Worm (Caenorhabditis elegans): ENCODE data around the gene F54E2.9.

The F54E2.9 gene

ce11 chrV:2771560-2771959, 42.2 kb downstream of the F54E2.9 start, which contains the start of gene srh-56:
Gene srh-56, plus strand, starts transcription at chrV:2771860.
- no peak for TF ChIP-seq nhr-28 (tag; optimal IDR thresholded peaks at IDR 0.05)
- TF ChIP-seq lin-39 (tag; optimal IDR thresholded peaks at IDR 0.05): no peak
- TF ChIP-seq snpc-4 (tag; optimal IDR thresholded peaks at IDR 0.05): no peak
- no peak for TF ChIP-seq nhr-67 (tag; optimal IDR thresholded peaks at IDR 0.05)
- TF ChIP-seq skn-1 (tag; optimal IDR thresholded peaks at IDR 0.05): no peak
- TF ChIP-seq nhr-43 (tag; optimal IDR thresholded peaks at IDR 0.05; ENCODE audit: poor library complexity, severe bottlenecking): no peak
- TF ChIP-seq egl-27 (tag; optimal IDR thresholded peaks at IDR 0.05): no peak
- no peak for TF ChIP-seq nhr-23 (tag; optimal IDR thresholded peaks at IDR 0.05)
- TF ChIP-seq sea-2 (GFP tag; optimal IDR thresholded peaks at IDR 0.05): no peak
- no peak for TF ChIP-seq jun-1 (tag; optimal IDR thresholded peaks at IDR 0.05)
- TF ChIP-seq nhr-76 (tag; optimal IDR thresholded peaks at IDR 0.05): no peak
- no peak for TF ChIP-seq ZK546.5 (tag; optimal IDR thresholded peaks at IDR 0.05)
- no peak for TF ChIP-seq egl-5 (tag; optimal IDR thresholded peaks at IDR 0.05)
- TF ChIP-seq fkh-10 (GFP tag; optimal IDR thresholded peaks at IDR 0.05): no peak
- TF ChIP-seq pqm-1 (tag; optimal IDR thresholded peaks at IDR 0.05): no peak
- TF ChIP-seq ama-1 (optimal IDR thresholded peaks at IDR 0.05): no peak

DNA sequence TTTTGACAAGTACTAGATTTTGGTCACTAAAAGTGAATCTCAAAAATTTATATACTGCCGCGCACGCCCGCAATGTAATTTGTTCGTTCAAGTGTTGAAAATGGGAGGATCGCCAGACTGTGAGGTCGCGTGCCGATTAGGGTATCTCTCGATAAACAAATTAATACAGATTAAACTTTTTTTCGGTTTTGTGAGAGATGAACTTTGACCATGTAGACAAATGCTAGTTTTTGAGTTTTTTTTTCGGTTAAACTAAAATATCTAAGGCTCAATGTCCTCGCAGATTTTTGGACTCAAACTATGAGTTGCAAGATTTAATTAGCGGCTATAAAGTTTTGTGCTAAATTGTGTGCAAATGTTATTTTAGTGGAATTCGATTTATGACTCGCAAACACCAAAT, 44.0 kb downstream of the F54E2.9 start, which contains the start of gene dhs-15:
Gene dhs-15, minus strand, starts transcription at position 101 of the 400 bp plus-strand sequence.
- TF ChIP-seq mml-1 (tag; optimal IDR thresholded peaks at IDR 0.05) (no peak), ZK546.5 (tag; optimal IDR thresholded peaks at IDR 0.05) (no peak), skn-1 (tag; optimal IDR thresholded peaks at IDR 0.05) (no peak)

ce11 chrV:2767465-2767864, 46.3 kb downstream of the F54E2.9 start, which contains the start of gene R05D8.9:
Gene R05D8.9, minus strand, starts transcription at chrV:2767565.
- TF ChIP-seq hmg-11 (tag; optimal IDR thresholded peaks at IDR 0.05) (no peak), skn-1 (tag; optimal IDR thresholded peaks at IDR 0.05) (no peak), tbx-2 (tag; optimal IDR thresholded peaks at IDR 0.05) (no peak), nhr-11 (tag; optimal IDR thresholded peaks at IDR 0.05) (no peak), lin-39 (tag; optimal IDR thresholded peaks at IDR 0.05) (no peak), ztf-11 (tag; optimal IDR thresholded peaks at IDR 0.05) (no peak), fos-1 (tag; optimal IDR thresholded peaks at IDR 0.05) (no peak), elt-1 (tag; optimal IDR thresholded peaks at IDR 0.05) (no peak), pha-4 (tag; optimal IDR thresholded peaks at IDR 0.05) (no peak), ceh-28 (tag; optimal IDR thresholded peaks at IDR 0.05) (no peak), R02D3.7 (tag; optimal IDR thresholded peaks at IDR 0.05) (no peak), ceh-9 (tag; optimal IDR thresholded peaks at IDR 0.05) (no peak), nhr-28 (tag; optimal IDR thresholded peaks at IDR 0.05) (no peak), ceh-82 (tag; optimal IDR thresholded peaks at IDR 0.05) (no peak), pqm-1 (tag; optimal IDR thresholded peaks at IDR 0.05) (no peak), elt-3 (tag; optimal IDR thresholded peaks at IDR 0.05) (no peak)

ce11 chrV:2765052-2765451, 48.7 kb downstream of the F54E2.9 start, which contains the start of gene dhs-14:
Gene dhs-14, minus strand, starts transcription at chrV:2765200.
- TF ChIP-seq elt-2 (tag; optimal IDR thresholded peaks at IDR 0.05): peak; percentile 74
- TF ChIP-seq daf-12 (tag; optimal IDR thresholded peaks at IDR 0.05): no peak
- no peak for TF ChIP-seq nhr-76 (tag; optimal IDR thresholded peaks at IDR 0.05)
- peak; percentile 82 for TF ChIP-seq pqm-1 (tag; optimal IDR thresholded peaks at IDR 0.05)

- TF ChIP-seq unc-62 (GFP tag; optimal IDR thresholded peaks at IDR 0.05): no peak
- TF ChIP-seq nhr-237 (tag; optimal IDR thresholded peaks at IDR 0.05): no peak
- no peak for TF ChIP-seq ztf-4 (tag; optimal IDR thresholded peaks at IDR 0.05)
- no peak for TF ChIP-seq ceh-28 (tag; optimal IDR thresholded peaks at IDR 0.05)
- TF ChIP-seq ceh-9 (tag; optimal IDR thresholded peaks at IDR 0.05): no peak
- no peak for TF ChIP-seq tbx-2 (tag; optimal IDR thresholded peaks at IDR 0.05)
- no peak for TF ChIP-seq nhr-77 (tag; optimal IDR thresholded peaks at IDR 0.05)
- TF ChIP-seq zag-1 (tag; optimal IDR thresholded peaks at IDR 0.05): no peak
- no peak for TF ChIP-seq aly-2 (tag; optimal IDR thresholded peaks at IDR 0.05)
- no peak for TF ChIP-seq R02D3.7 (tag; optimal IDR thresholded peaks at IDR 0.05)
- no peak for TF ChIP-seq pqm-1 (tag; optimal IDR thresholded peaks at IDR 0.05)
- no peak for TF ChIP-seq nfya-1 (tag; optimal IDR thresholded peaks at IDR 0.05; ENCODE audit: insufficient read depth)
- no peak for TF ChIP-seq nhr-25 (tag; optimal IDR thresholded peaks at IDR 0.05)
- no peak for TF ChIP-seq hmg-11 (tag; optimal IDR thresholded peaks at IDR 0.05)
These were observed 50.7 kb downstream of the F54E2.9 start, which contains the start of gene R05D8.7 for ce11 chrV:2763105-2763504. Gene R05D8.7, minus strand, starts transcription at chrV:2763208.
